Worm (Caenorhabditis elegans) whole organism, L2 larva: ENCODE measurements around the gene F58A6.2.

Experiments
- C34F6.9 ChIP-seq: fragments of 150-350 bp; optimal IDR thresholded peaks from 2 replicates; lab custom pipeline; 2014; ENCODE audit warnings: missing biosample characterization, missing genetic modification characterization
- F13H6.1 ChIP-seq: sonication (generic microtip); optimal IDR thresholded peaks from 2 replicates; lab custom pipeline; 2016; ENCODE audit warnings: missing genetic modification characterization, missing compliant biosample characterization
- R02D3.7 ChIP-seq: fragments of 150-350 bp; optimal IDR thresholded peaks from 2 replicates; lab custom pipeline; 2014; ENCODE audit warnings: missing biosample characterization, missing genetic modification characterization
- ZK546.5 ChIP-seq: sonication (generic microtip); optimal IDR thresholded peaks from 2 replicates; lab custom pipeline; 2017; ENCODE audit warnings: missing biosample characterization, missing genetic modification characterization
- alr-1 ChIP-seq: fragments of 150-350 bp; optimal IDR thresholded peaks from 2 replicates; lab custom pipeline; 2014; ENCODE audit warnings: missing biosample characterization, missing genetic modification characterization
- blmp-1 ChIP-seq: sonication (generic microtip); optimal IDR thresholded peaks from 2 replicates; lab custom pipeline; 2017; ENCODE audit warnings: missing genetic modification characterization, mild to moderate bottlenecking, missing compliant biosample characterization, antibody characterized with exemption, moderate library complexity; ENCODE audit not compliant: insufficient read depth
- ceh-82 ChIP-seq: fragments of 150-350 bp; optimal IDR thresholded peaks from 2 replicates; lab custom pipeline; 2014; ENCODE audit warnings: missing biosample characterization, missing genetic modification characterization
- crh-2 ChIP-seq: sonication (generic microtip); optimal IDR thresholded peaks from 2 replicates; lab custom pipeline; 2017; ENCODE audit warnings: missing biosample characterization, missing genetic modification characterization
- dmd-4 ChIP-seq: sonication (generic microtip); optimal IDR thresholded peaks from 2 replicates; lab custom pipeline; 2017; ENCODE audit warnings: missing biosample characterization, missing genetic modification characterization
- egl-27 ChIP-seq: sonication (generic microtip); optimal IDR thresholded peaks from 3 replicates; lab custom pipeline; 2017; ENCODE audit warnings: missing biosample characterization, missing genetic modification reagents, missing genetic modification characterization
- elt-1 ChIP-seq: fragments of 150-350 bp; optimal IDR thresholded peaks from 2 replicates; lab custom pipeline; 2014; ENCODE audit warnings: missing biosample characterization, missing genetic modification characterization
- elt-3 ChIP-seq: sonication (generic microtip); optimal IDR thresholded peaks from 2 replicates; lab custom pipeline; 2017; ENCODE audit warnings: missing biosample characterization, missing genetic modification characterization
- fos-1 ChIP-seq: fragments of 150-350 bp; optimal IDR thresholded peaks from 2 replicates; lab custom pipeline; 2014; ENCODE audit warnings: missing biosample characterization, missing genetic modification characterization
- lin-13 ChIP-seq: fragments of 150-350 bp; optimal IDR thresholded peaks from 2 replicates; lab custom pipeline; 2014; ENCODE audit warnings: missing biosample characterization, missing genetic modification reagents, missing genetic modification characterization
- lin-39 ChIP-seq: fragments of 150-350 bp; optimal IDR thresholded peaks from 2 replicates; lab custom pipeline; 2014; ENCODE audit warnings: missing biosample characterization, missing genetic modification reagents, missing genetic modification characterization
- lsy-2 ChIP-seq, 2 experiments: fragments of 150-350 bp in 1 of 2; sonication (generic microtip) in 1 of 2; optimal IDR thresholded peaks; 2 replicates each; lab custom pipeline; 2014 to 2017; ENCODE audit warnings: missing biosample characterization in 2 of 2, missing genetic modification characterization in 2 of 2
- mdl-1 ChIP-seq, 2 experiments: fragments of 150-350 bp in 1 of 2; sonication (generic microtip) in 1 of 2; optimal IDR thresholded peaks; 2 replicates each; lab custom pipeline; 2017; ENCODE audit warnings: missing biosample characterization in 2 of 2, missing genetic modification characterization in 2 of 2
- nhr-10 ChIP-seq: sonication (generic microtip); optimal IDR thresholded peaks from 2 replicates; lab custom pipeline; 2017; ENCODE audit warnings: missing biosample characterization, missing genetic modification characterization
- nhr-11 ChIP-seq: fragments of 150-350 bp; optimal IDR thresholded peaks from 2 replicates; lab custom pipeline; 2014; ENCODE audit warnings: missing biosample characterization, missing genetic modification characterization
- nhr-12 ChIP-seq: fragments of 150-350 bp; optimal IDR thresholded peaks from 2 replicates; lab custom pipeline; 2014; ENCODE audit warnings: missing biosample characterization, missing genetic modification characterization
- nhr-129 ChIP-seq: fragments of 150-350 bp; optimal IDR thresholded peaks from 2 replicates; lab custom pipeline; 2014; ENCODE audit warnings: missing biosample characterization, missing genetic modification characterization
- nhr-21 ChIP-seq: fragments of 150-350 bp; optimal IDR thresholded peaks from 2 replicates; lab custom pipeline; 2014; ENCODE audit warnings: missing biosample characterization, missing genetic modification characterization
- nhr-23 ChIP-seq: fragments of 150-350 bp; optimal IDR thresholded peaks from 2 replicates; lab custom pipeline; 2014; ENCODE audit warnings: missing biosample characterization, missing genetic modification reagents, missing genetic modification characterization
- nhr-25 ChIP-seq: fragments of 150-350 bp; sonication (generic microtip); optimal IDR thresholded peaks from 3 replicates; lab custom pipeline; 2014; ENCODE audit warnings: missing biosample characterization, missing genetic modification characterization
- nhr-6 ChIP-seq: fragments of 150-350 bp; optimal IDR thresholded peaks from 2 replicates; lab custom pipeline; 2014; ENCODE audit warnings: missing biosample characterization, missing genetic modification characterization
- nhr-77 ChIP-seq: fragments of 150-350 bp; optimal IDR thresholded peaks from 2 replicates; lab custom pipeline; 2014; ENCODE audit warnings: missing biosample characterization, missing genetic modification characterization
- skn-1 ChIP-seq: sonication (generic microtip); optimal IDR thresholded peaks from 2 replicates; lab custom pipeline; 2017; ENCODE audit warnings: missing biosample characterization, missing genetic modification characterization
- sma-9 ChIP-seq, 2 experiments: fragments of 150-350 bp in 1 of 2; sonication (generic microtip) in 1 of 2; optimal IDR thresholded peaks; 2 replicates each; lab custom pipeline; 2014 to 2016; ENCODE audit warnings: missing genetic modification characterization in 2 of 2, mild to moderate bottlenecking in 1 of 2, missing biosample characterization in 1 of 2, missing compliant biosample characterization in 1 of 2, missing genetic modification reagents in 1 of 2, moderate library complexity in 1 of 2
- snpc-4 ChIP-seq: fragments of 150-350 bp; optimal IDR thresholded peaks from 2 replicates; lab custom pipeline; 2014; ENCODE audit warnings: missing biosample characterization, missing genetic modification characterization
- unc-39 ChIP-seq: fragments of 150-350 bp; optimal IDR thresholded peaks from 2 replicates; lab custom pipeline; 2014; ENCODE audit warnings: missing biosample characterization, missing genetic modification characterization
- unc-55 ChIP-seq: fragments of 150-350 bp; sonication (generic microtip); optimal IDR thresholded peaks from 3 replicates; lab custom pipeline; 2014; ENCODE audit warnings: missing biosample characterization, missing genetic modification reagents, missing genetic modification characterization
- zag-1 ChIP-seq: fragments of 150-350 bp; optimal IDR thresholded peaks from 2 replicates; lab custom pipeline; 2014; ENCODE audit warnings: missing biosample characterization, missing genetic modification characterization
- ztf-1 ChIP-seq: fragments of 200-800 bp; sonication (Bioruptor generic); conservative IDR thresholded peaks from 2 replicates; pipeline ENCODE4 v1.3.6; 2022; ENCODE audit warnings: missing genetic modification characterization, missing compliant biosample characterization
- ztf-4 ChIP-seq: fragments of 150-350 bp; optimal IDR thresholded peaks from 2 replicates; lab custom pipeline; 2014; ENCODE audit warnings: missing biosample characterization, missing genetic modification characterization

The F58A6.2 gene

ce11 chrII:5183207-5183606, 46.7 kb downstream of the F58A6.2 start:
- peak in 1 of 2 experiments; percentile 38 for TF ChIP-seq lsy-2 (tag; optimal IDR thresholded peaks at IDR 0.05; lab: Kevin White, UChicago)
- TF ChIP-seq nhr-25 (tag; lab: Kevin White, UChicago): peak; percentile 40
- no peak for TF ChIP-seq C34F6.9 (tag; lab: Kevin White, UChicago)

ce11 chrII:5184661-5185545, 48.4 kb downstream of the F58A6.2 start:
- TF ChIP-seq C34F6.9 (tag; lab: Kevin White, UChicago) (no peak), ceh-82 (tag; lab: Kevin White, UChicago) (no peak), nhr-21 (tag; lab: Kevin White, UChicago) (no peak), blmp-1 (tag; lab: Kevin White, UChicago) (no peak), alr-1 (no peak), elt-3 (no peak), lin-39 (tag; lab: Kevin White, UChicago) (no peak), fos-1 (tag; lab: Kevin White, UChicago) (peak; percentile 68), ztf-1 (no peak), dmd-4 (tag; lab: Kevin White, UChicago) (no peak), unc-39 (tag; lab: Kevin White, UChicago) (no peak), crh-2 (tag; lab: Kevin White, UChicago) (no peak), lsy-2 (tag; optimal IDR thresholded peaks at IDR 0.05; lab: Kevin White, UChicago) (no peak), mdl-1 (tag; optimal IDR thresholded peaks at IDR 0.05; lab: Kevin White, UChicago) (no peak), F13H6.1 (tag; lab: Kevin White, UChicago) (peak; percentile 2), nhr-77 (no peak), nhr-12 (tag; lab: Kevin White, UChicago) (no peak), R02D3.7 (tag; lab: Kevin White, UChicago) (no peak), nhr-10 (tag; lab: Kevin White, UChicago) (no peak), sma-9 (GFP tag; optimal IDR thresholded peaks at IDR 0.05; lab: Kevin White, UChicago) (peak; percentile 51), sma-9 (tag; optimal IDR thresholded peaks at IDR 0.05; lab: Kevin White, UChicago) (no peak), nhr-25 (tag; lab: Kevin White, UChicago) (no peak), skn-1 (tag; lab: Kevin White, UChicago) (no peak), nhr-23 (tag; lab: Kevin White, UChicago) (no peak), nhr-6 (tag; lab: Kevin White, UChicago) (no peak)

- TF ChIP-seq F13H6.1 (tag; lab: Kevin White, UChicago) (peak; percentile 25), egl-27 (tag; lab: Kevin White, UChicago) (peak; percentile 15), snpc-4 (tag; lab: Kevin White, UChicago) (no peak), fos-1 (tag; lab: Kevin White, UChicago) (peak; percentile 59), sma-9 (GFP tag; optimal IDR thresholded peaks at IDR 0.05; lab: Kevin White, UChicago) (peak; percentile 14), sma-9 (tag; optimal IDR thresholded peaks at IDR 0.05; lab: Kevin White, UChicago) (no peak), alr-1 (no peak), nhr-129 (no peak)
These were observed 49.5 kb downstream of the F58A6.2 start for ce11 chrII:5185955-5186539.

- peak; percentile 29 for TF ChIP-seq sma-9 (GFP tag; optimal IDR thresholded peaks at IDR 0.05; lab: Kevin White, UChicago)
- no peak for TF ChIP-seq sma-9 (tag; optimal IDR thresholded peaks at IDR 0.05; lab: Kevin White, UChicago)
- TF ChIP-seq nhr-11 (tag; lab: Kevin White, UChicago): no peak
- no peak for TF ChIP-seq ZK546.5 (tag; lab: Kevin White, UChicago)
- no peak for TF ChIP-seq dmd-4 (tag; lab: Kevin White, UChicago)
- TF ChIP-seq fos-1 (tag; lab: Kevin White, UChicago): peak; percentile 63
These were observed 50.4 kb downstream of the F58A6.2 start for ce11 chrII:5186870-5187269.

- TF ChIP-seq lin-13 (no peak), elt-1 (tag; lab: Kevin White, UChicago) (no peak), skn-1 (tag; lab: Kevin White, UChicago) (no peak), ztf-4 (tag; lab: Kevin White, UChicago) (no peak), unc-39 (tag; lab: Kevin White, UChicago) (no peak), egl-27 (tag; lab: Kevin White, UChicago) (no peak), nhr-129 (no peak), dmd-4 (tag; lab: Kevin White, UChicago) (no peak), unc-55 (GFP tag; lab: Kevin White, UChicago) (no peak), zag-1 (tag; lab: Kevin White, UChicago) (no peak)
These were observed 51.0 kb downstream of the F58A6.2 start, which contains the start of gene crh-2 for ce11 chrII:5187469-5187868. TSS of gene crh-2 (minus strand) at chrII:5187569.
